Fruit fly (Drosophila melanogaster) whole organism, prepupa: Measurements from ENCODE around the gene MYPT-75D.

Experiments
- Blimp-1 ChIP-seq: fragments of 200-800 bp; sonication (Bioruptor generic); optimal IDR thresholded peaks from 3 replicates; lab custom pipeline; 2017; ENCODE audit warnings: missing biosample characterization, missing genetic modification characterization, mild to moderate bottlenecking, moderate library complexity, missing genetic modification reagents
- CG10631 ChIP-seq: fragments of 200-800 bp; sonication (Bioruptor generic); optimal IDR thresholded peaks from 2 replicates; lab custom pipeline; 2016; ENCODE audit warnings: missing biosample characterization, missing genetic modification characterization
- CG11294 ChIP-seq: fragments of 200-800 bp; sonication (Bioruptor generic); IDR thresholded peaks from 2 replicates; pipeline ENCODE4 v1.3.6; 2022; ENCODE audit warnings: missing biosample characterization, missing genetic modification characterization
- CG15336 ChIP-seq: fragments of 200-800 bp; sonication (Bioruptor generic); IDR thresholded peaks from 2 replicates; pipeline ENCODE4 v1.3.6; 2022; ENCODE audit warnings: missing biosample characterization, missing genetic modification characterization
- CG34406 ChIP-seq: fragments of 200-800 bp; sonication (Bioruptor generic); optimal IDR thresholded peaks from 3 replicates; lab custom pipeline; 2016; ENCODE audit warnings: missing biosample characterization, missing genetic modification characterization
- CG3919 ChIP-seq: fragments of 200-800 bp; sonication (Bioruptor generic); optimal IDR thresholded peaks from 3 replicates; lab custom pipeline; 2016; ENCODE audit warnings: missing biosample characterization, missing genetic modification characterization
- CG6792 ChIP-seq: fragments of 200-800 bp; sonication (Bioruptor generic); optimal IDR thresholded peaks from 3 replicates; lab custom pipeline; 2016; ENCODE audit warnings: missing biosample characterization, missing genetic modification characterization
- CG6808 ChIP-seq: fragments of 200-800 bp; sonication (Bioruptor generic); optimal IDR thresholded peaks from 3 replicates; lab custom pipeline; 2017; ENCODE audit warnings: missing biosample characterization, missing genetic modification characterization, mild to moderate bottlenecking, moderate library complexity, missing genetic modification reagents
- CG6854 ChIP-seq: fragments of 200-800 bp; sonication (Bioruptor generic); optimal IDR thresholded peaks from 2 replicates; lab custom pipeline; 2017; ENCODE audit warnings: missing biosample characterization, mild to moderate bottlenecking, missing genetic modification characterization
- CG8119 ChIP-seq: fragments of 200-800 bp; sonication (Bioruptor generic); IDR thresholded peaks from 3 replicates; pipeline ENCODE4 v1.3.6; 2022; ENCODE audit warnings: missing biosample characterization, missing genetic modification characterization
- CG9139 ChIP-seq: fragments of 200-800 bp; sonication (Bioruptor generic); optimal IDR thresholded peaks from 3 replicates; lab custom pipeline; 2017; ENCODE audit warnings: missing biosample characterization, mild to moderate bottlenecking, missing genetic modification characterization
- Eip78C ChIP-seq: fragments of 200-800 bp; sonication (Bioruptor generic); peaks from one replicate; lab custom pipeline; 2016; ENCODE audit warnings: missing biosample characterization, missing genetic modification characterization
- Eip93F ChIP-seq: fragments of 200-800 bp; sonication (Bioruptor generic); optimal IDR thresholded peaks from 2 replicates; lab custom pipeline; 2016; ENCODE audit warnings: missing biosample characterization, mild to moderate bottlenecking, missing genetic modification characterization
- Ets21C ChIP-seq: fragments of 200-800 bp; sonication (Bioruptor generic); optimal IDR thresholded peaks from 3 replicates; lab custom pipeline; 2016; ENCODE audit warnings: missing biosample characterization, missing genetic modification characterization
- Ets96B ChIP-seq: fragments of 200-800 bp; optimal IDR thresholded peaks from 2 replicates; lab custom pipeline; 2019; ENCODE audit warnings: missing biosample characterization, mild to moderate bottlenecking, missing genetic modification characterization, moderate library complexity
- Gug ChIP-seq: fragments of 200-800 bp; sonication (Bioruptor generic); IDR thresholded peaks from 2 replicates; pipeline ENCODE4 v1.3.6; 2022; ENCODE audit warnings: missing biosample characterization, missing genetic modification characterization
- Hr39 ChIP-seq: fragments of 200-800 bp; sonication (Bioruptor generic); optimal IDR thresholded peaks from 2 replicates; lab custom pipeline; 2016; ENCODE audit warnings: missing biosample characterization, missing genetic modification characterization
- OdsH ChIP-seq: fragments of 200-800 bp; sonication (Bioruptor generic); optimal IDR thresholded peaks from 3 replicates; lab custom pipeline; 2016; ENCODE audit warnings: missing biosample characterization, missing genetic modification characterization
- Smox ChIP-seq: fragments of 200-800 bp; sonication (Bioruptor generic); optimal IDR thresholded peaks from 3 replicates; lab custom pipeline; 2016; ENCODE audit warnings: missing biosample characterization, missing genetic modification characterization
- Sox14 ChIP-seq: fragments of 200-800 bp; sonication (Bioruptor generic); optimal IDR thresholded peaks from 3 replicates; lab custom pipeline; 2016; ENCODE audit warnings: missing biosample characterization, missing genetic modification characterization
- Sox15 ChIP-seq: fragments of 200-800 bp; sonication (Bioruptor generic); optimal IDR thresholded peaks from 3 replicates; lab custom pipeline; 2016; ENCODE audit warnings: missing biosample characterization, missing genetic modification characterization
- achi ChIP-seq: fragments of 200-800 bp; sonication (Bioruptor generic); optimal IDR thresholded peaks from 3 replicates; lab custom pipeline; 2016; ENCODE audit warnings: missing biosample characterization, missing genetic modification characterization
- cyc ChIP-seq: fragments of 200-800 bp; sonication (Bioruptor generic); optimal IDR thresholded peaks from 3 replicates; lab custom pipeline; 2016; ENCODE audit warnings: missing biosample characterization, missing genetic modification characterization
- dsx ChIP-seq: fragments of 200-800 bp; optimal IDR thresholded peaks from 3 replicates; lab custom pipeline; 2019; ENCODE audit warnings: missing biosample characterization, mild to moderate bottlenecking, missing genetic modification characterization, moderate library complexity; ENCODE audit not compliant: poor library complexity, severe bottlenecking
- eg ChIP-seq: fragments of 200-800 bp; sonication (Bioruptor generic); IDR thresholded peaks from 3 replicates; pipeline ENCODE4 v1.3.6; 2022; ENCODE audit warnings: missing biosample characterization, missing genetic modification characterization
- esn ChIP-seq: fragments of 200-800 bp; sonication (Bioruptor generic); optimal IDR thresholded peaks from 2 replicates; lab custom pipeline; 2016; ENCODE audit warnings: missing biosample characterization, mild to moderate bottlenecking, missing genetic modification characterization, moderate library complexity
- fd59A ChIP-seq: fragments of 200-800 bp; sonication (Bioruptor generic); optimal IDR thresholded peaks from 2 replicates; lab custom pipeline; 2017; ENCODE audit warnings: missing biosample characterization, mild to moderate bottlenecking, missing genetic modification characterization, missing genetic modification reagents
- fkh ChIP-seq: fragments of 200-800 bp; sonication (Bioruptor generic); optimal IDR thresholded peaks from 3 replicates; lab custom pipeline; 2017; ENCODE audit warnings: missing biosample characterization, mild to moderate bottlenecking, missing genetic modification characterization, moderate library complexity
- lz ChIP-seq: fragments of 200-800 bp; sonication (Bioruptor generic); optimal IDR thresholded peaks from 3 replicates; lab custom pipeline; 2016; ENCODE audit warnings: missing biosample characterization, missing genetic modification characterization
- salr ChIP-seq, 2 experiments: fragments of 200-800 bp; sonication (Bioruptor generic); optimal IDR thresholded peaks; 3 replicates each; lab custom pipeline; 2016 to 2018; ENCODE audit warnings: missing biosample characterization in 2 of 2, missing genetic modification characterization in 2 of 2, mild to moderate bottlenecking in 1 of 2
- svp ChIP-seq: fragments of 200-800 bp; sonication (Bioruptor generic); peaks from one replicate; lab custom pipeline; 2016; ENCODE audit warnings: missing biosample characterization, missing genetic modification characterization
- topi ChIP-seq: fragments of 200-800 bp; sonication (Bioruptor generic); optimal IDR thresholded peaks from 3 replicates; lab custom pipeline; 2016; ENCODE audit warnings: missing biosample characterization, missing genetic modification characterization

The MYPT-75D gene

DNA sequence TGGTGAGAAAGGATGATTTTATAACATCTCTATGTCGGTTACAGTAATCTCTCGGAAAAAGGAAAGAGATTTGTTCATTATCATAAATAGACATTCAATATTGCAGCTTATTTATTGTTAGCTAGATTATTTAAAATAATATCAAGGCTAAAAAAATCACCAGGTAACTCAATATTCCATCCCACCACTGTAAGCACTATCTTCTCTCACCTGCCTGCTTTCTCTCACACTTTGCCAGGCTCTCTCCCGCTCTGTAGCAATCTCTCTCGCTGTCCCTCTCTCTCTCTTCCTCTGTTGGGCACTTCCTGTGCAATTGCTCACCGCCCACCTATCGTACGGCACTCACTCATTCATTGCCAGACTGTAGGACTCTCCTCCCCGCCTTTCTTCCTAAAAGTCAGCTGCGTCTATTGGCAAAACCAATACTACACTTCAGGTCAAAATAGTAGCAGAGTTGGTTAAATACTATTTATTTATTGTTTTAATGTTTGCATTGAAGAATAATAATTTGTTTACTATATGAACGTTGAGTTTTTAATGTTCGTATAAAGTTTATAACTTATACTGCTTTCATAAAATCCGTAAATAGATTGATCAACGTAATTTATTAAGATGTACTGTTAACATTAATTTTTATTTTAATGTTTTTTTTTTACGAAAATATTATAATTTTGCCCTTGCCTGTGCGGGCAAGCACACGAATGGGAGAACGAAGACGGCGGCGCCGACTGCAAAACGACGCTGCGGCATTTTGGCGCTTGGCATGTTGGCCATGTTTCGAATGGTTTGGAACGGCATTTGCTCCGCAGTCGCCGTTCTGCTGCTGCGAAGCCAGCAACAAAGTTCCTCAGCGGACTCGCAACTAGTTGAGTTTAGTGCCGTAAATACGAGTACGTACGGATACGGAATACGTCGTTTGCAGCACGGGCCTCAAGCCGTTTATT lies 15.1 kb downstream of the MYPT-75D start (continued):
- TF ChIP-seq Sox15 (GFP tag; lab: Kevin White, UChicago) (peak; percentile 88), Blimp-1 (GFP tag; lab: Kevin White, UChicago) (peak; percentile 60), Sox14 (GFP tag; lab: Kevin White, UChicago) (peak; percentile 96), CG10631 (GFP tag; lab: Kevin White, UChicago) (peak; percentile 84), Gug (GFP tag; lab: Robert Waterston, UW) (peak; percentile 98), salr (GFP tag; optimal IDR thresholded peaks at IDR 0.05; lab: Kevin White, UChicago) (peak; percentile 74 to 92), topi (peak; percentile 92), lz (GFP tag; lab: Kevin White, UChicago) (peak; percentile 84), CG11294 (GFP tag; lab: Robert Waterston, UW) (peak; percentile 97), CG6808 (GFP tag; lab: Kevin White, UChicago) (peak; percentile 68), Hr39 (GFP tag; lab: Kevin White, UChicago) (peak; percentile 95), CG3919 (peak; percentile 98), eg (GFP tag; lab: Robert Waterston, UW) (peak; percentile 99), CG6854 (peak; percentile 56), CG6792 (GFP tag; lab: Kevin White, UChicago) (peak; percentile 76)

DNA sequence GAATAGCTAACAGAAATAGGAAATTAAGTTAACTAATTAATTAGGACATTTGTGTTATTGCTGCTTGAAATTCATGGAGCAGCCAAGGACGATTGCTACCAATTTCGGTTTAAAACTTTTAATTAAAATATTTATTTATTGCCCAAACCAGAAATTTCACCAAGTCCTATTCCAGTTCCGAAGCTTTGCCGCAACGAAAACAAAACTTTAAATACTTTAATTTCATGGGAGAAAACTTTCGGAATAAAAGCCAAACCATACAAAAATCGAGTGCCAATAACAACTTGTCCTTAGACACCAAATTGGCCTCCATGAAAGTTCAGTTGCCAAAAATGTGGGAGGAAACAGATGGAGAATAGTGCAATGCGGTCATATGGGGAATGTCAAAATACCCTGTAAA lies 17.5 kb downstream of the MYPT-75D start:
- TF ChIP-seq CG3919 (no peak), CG11294 (GFP tag; lab: Robert Waterston, UW) (no peak), Ets21C (no peak), fd59A (no peak), CG34406 (GFP tag; lab: Kevin White, UChicago) (no peak), CG10631 (GFP tag; lab: Kevin White, UChicago) (no peak), CG6854 (no peak), OdsH (GFP tag; lab: Kevin White, UChicago) (no peak), Ets96B (no peak), Gug (GFP tag; lab: Robert Waterston, UW) (no peak), CG15336 (no peak), Eip93F (no peak)

DNA sequence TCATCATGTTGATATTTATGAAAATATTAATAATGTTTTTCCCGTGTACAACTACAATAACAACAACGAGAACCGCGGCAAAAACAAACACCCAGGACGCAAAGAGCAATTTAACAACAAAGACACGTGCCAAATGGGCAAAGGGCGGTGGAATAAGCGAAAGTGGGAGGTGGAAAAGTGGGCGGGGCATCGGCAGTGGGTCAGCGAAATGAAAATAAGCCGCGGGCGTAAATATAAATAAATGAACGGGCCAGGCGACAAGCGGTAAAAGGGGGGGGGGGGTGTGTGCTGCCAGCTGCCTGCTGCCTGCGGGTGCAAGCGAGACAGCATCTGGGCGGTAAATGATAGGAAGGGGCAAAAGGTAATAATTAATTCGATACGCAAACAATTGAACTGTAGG lies 28.0 kb downstream of the MYPT-75D start:
- no peak for TF ChIP-seq Ets21C
- peak; percentile 30 for TF ChIP-seq Eip78C (GFP tag; lab: Kevin White, UChicago)
- TF ChIP-seq CG8119 (GFP tag; lab: Robert Waterston, UW): no peak
- peak; percentile 10 for TF ChIP-seq fkh
- TF ChIP-seq CG11294 (GFP tag; lab: Robert Waterston, UW): no peak
- TF ChIP-seq CG9139: no peak
- TF ChIP-seq achi: no peak

DNA sequence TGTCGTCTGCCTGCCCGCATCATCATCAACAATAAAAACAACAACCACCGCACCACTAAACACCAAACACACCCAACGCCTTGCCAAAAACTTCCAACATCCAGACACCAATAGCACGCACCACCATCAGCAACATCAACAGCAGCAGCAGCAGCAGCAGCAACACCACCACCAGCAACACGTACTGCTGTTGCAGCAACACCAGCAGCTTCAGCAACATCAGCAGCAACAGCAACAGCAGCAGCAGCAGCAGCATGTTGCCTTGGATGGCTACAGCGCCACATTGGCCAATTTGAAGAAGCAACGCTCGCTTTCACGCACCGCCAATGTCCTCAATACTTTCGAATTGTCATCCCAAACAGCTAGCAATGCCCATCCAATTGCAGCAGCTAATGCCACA lies 39.8 kb downstream of the MYPT-75D start:
- TF ChIP-seq CG3919: peak; percentile 35
- TF ChIP-seq dsx: no peak

DNA sequence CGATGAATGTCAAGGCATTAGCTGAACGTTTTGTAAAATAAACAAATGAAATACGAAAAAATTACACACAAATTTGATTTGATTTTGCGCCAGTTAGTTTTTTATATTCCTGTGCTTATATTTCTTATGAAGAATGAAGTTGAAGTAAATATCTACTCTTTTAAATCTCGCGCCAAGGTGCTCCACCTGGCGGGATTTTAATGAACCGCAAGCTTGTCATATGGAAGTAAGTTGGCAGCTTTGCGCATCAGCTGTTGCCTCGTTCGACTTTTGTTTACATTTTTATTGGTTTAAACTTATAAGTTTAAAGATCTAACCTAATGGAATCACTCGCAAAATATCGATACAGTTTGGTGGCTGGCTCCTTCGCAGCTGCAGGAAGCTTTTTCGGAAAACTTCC lies 41.4 kb downstream of the MYPT-75D start, which contains the start of gene CG42495:
TSS of gene CG42495 (plus strand) at position 247 of the 400 bp plus-strand sequence.
- TF ChIP-seq Eip78C (GFP tag; lab: Kevin White, UChicago) (peak; percentile 45), Sox14 (GFP tag; lab: Kevin White, UChicago) (peak; percentile 45), Smox (GFP tag; lab: Kevin White, UChicago) (no peak), CG10631 (GFP tag; lab: Kevin White, UChicago) (no peak), fkh (peak; percentile 87), esn (GFP tag; lab: Kevin White, UChicago) (peak; percentile 7), cyc (GFP tag; lab: Kevin White, UChicago) (peak; percentile 2), svp (GFP tag; lab: Kevin White, UChicago) (peak; percentile 79), achi (peak; percentile 11)
